Worm (Caenorhabditis elegans) whole organism, L1 larva: ENCODE data around the gene ric-3.

Experiments used
- F16B12.6 ChIP-seq: fragments of 150-350 bp; optimal IDR thresholded peaks from 2 replicates; lab custom pipeline; 2014; ENCODE audit warnings: missing biosample characterization, missing genetic modification characterization
- Y116A8C.19 ChIP-seq: sonication (generic microtip); optimal IDR thresholded peaks from 2 replicates; lab custom pipeline; 2016; ENCODE audit warnings: missing compliant biosample characterization, missing genetic modification characterization, borderline replicate concordance
- aha-1 ChIP-seq: fragments of 150-350 bp; optimal IDR thresholded peaks from 2 replicates; lab custom pipeline; 2014; ENCODE audit warnings: missing biosample characterization, missing genetic modification characterization
- aly-2 ChIP-seq: fragments of 150-350 bp; optimal IDR thresholded peaks from 2 replicates; lab custom pipeline; 2014; ENCODE audit warnings: missing biosample characterization, missing genetic modification characterization
- blmp-1 ChIP-seq: fragments of 150-350 bp; optimal IDR thresholded peaks from 2 replicates; lab custom pipeline; 2014; ENCODE audit warnings: missing biosample characterization, missing genetic modification characterization
- ceh-8 ChIP-seq: fragments of 200-800 bp; sonication (Bioruptor generic); optimal IDR thresholded peaks from 2 replicates; lab custom pipeline; 2018; ENCODE audit warnings: mild to moderate bottlenecking, missing genetic modification characterization, moderate library complexity, missing compliant biosample characterization
- ceh-82 ChIP-seq, 3 experiments: fragments of 150-350 bp in 1 of 3; sonication (generic microtip) in 2 of 3; optimal IDR thresholded peaks; 2 replicates each; lab custom pipeline; 2014 to 2017; ENCODE audit warnings: missing biosample characterization in 3 of 3, missing genetic modification characterization in 3 of 3
- ceh-88 ChIP-seq: fragments of 200-800 bp; sonication (Bioruptor generic); IDR thresholded peaks from 2 replicates; pipeline ENCODE4 v1.3.6; 2022; ENCODE audit warnings: missing genetic modification characterization, missing compliant biosample characterization
- ces-1 ChIP-seq: fragments of 150-350 bp; optimal IDR thresholded peaks from 2 replicates; lab custom pipeline; 2014; ENCODE audit warnings: missing biosample characterization, missing genetic modification reagents, missing genetic modification characterization
- dpl-1 ChIP-seq, 3 experiments: fragments of 150-350 bp in 2 of 3; sonication (generic microtip) in 1 of 3; optimal IDR thresholded peaks; 2 replicates each; lab custom pipeline; 2014 to 2017; ENCODE audit warnings: missing biosample characterization in 3 of 3, missing genetic modification characterization in 3 of 3, missing genetic modification reagents in 3 of 3
- efl-1 ChIP-seq, 4 experiments: fragments of 150-350 bp; optimal IDR thresholded peaks in 3 of 4; peaks in 1 of 4; 1 replicate in 1 of 4; 2 replicates in 3 of 4; lab custom pipeline; 2014; ENCODE audit warnings: missing biosample characterization in 2 of 4, missing genetic modification characterization in 2 of 4, missing genetic modification reagents in 2 of 4
- efl-3 ChIP-seq: fragments of 200-800 bp; sonication (Bioruptor generic); optimal IDR thresholded peaks from 2 replicates; lab custom pipeline; 2018; ENCODE audit warnings: mild to moderate bottlenecking, missing genetic modification characterization, missing compliant biosample characterization
- egl-27 ChIP-seq, 2 experiments: fragments of 150-350 bp in 1 of 2; sonication (generic microtip); optimal IDR thresholded peaks; 3 replicates each; lab custom pipeline; 2017 to 2018; ENCODE audit warnings: missing biosample characterization in 2 of 2, missing genetic modification characterization in 2 of 2, missing genetic modification reagents in 2 of 2
- elt-2 ChIP-seq: sonication (generic microtip); optimal IDR thresholded peaks from 2 replicates; lab custom pipeline; 2016; ENCODE audit warnings: missing genetic modification characterization, mild to moderate bottlenecking, inconsistent platforms, missing compliant biosample characterization, missing genetic modification reagents
- ets-5 ChIP-seq: fragments of 200-800 bp; sonication (Bioruptor generic); IDR thresholded peaks from 2 replicates; pipeline ENCODE4 v1.3.6; 2022; ENCODE audit warnings: missing genetic modification characterization, missing compliant biosample characterization
- fkh-10 ChIP-seq: sonication (generic microtip); optimal IDR thresholded peaks from 2 replicates; lab custom pipeline; 2017; ENCODE audit warnings: missing biosample characterization, missing genetic modification reagents, missing genetic modification characterization
- fos-1 ChIP-seq: fragments of 150-350 bp; optimal IDR thresholded peaks from 2 replicates; lab custom pipeline; 2014; ENCODE audit warnings: missing biosample characterization, missing genetic modification characterization
- hlh-4 ChIP-seq: sonication (generic microtip); optimal IDR thresholded peaks from 2 replicates; lab custom pipeline; 2016; ENCODE audit warnings: mild to moderate bottlenecking, missing genetic modification characterization, missing compliant biosample characterization
- lin-13 ChIP-seq: fragments of 150-350 bp; optimal IDR thresholded peaks from 2 replicates; lab custom pipeline; 2014; ENCODE audit warnings: missing biosample characterization, missing genetic modification reagents, missing genetic modification characterization
- lin-14 ChIP-seq: fragments of 200-800 bp; sonication (Bioruptor generic); optimal IDR thresholded peaks from 2 replicates; lab custom pipeline; 2018; ENCODE audit warnings: mild to moderate bottlenecking, missing genetic modification characterization, moderate library complexity, missing compliant biosample characterization
- lin-15B ChIP-seq: fragments of 150-350 bp; sonication (generic microtip); optimal IDR thresholded peaks from 3 replicates; lab custom pipeline; 2014; ENCODE audit warnings: missing biosample characterization, missing genetic modification characterization
- lin-35 ChIP-seq, 2 experiments: fragments of 150-350 bp; optimal IDR thresholded peaks; 2 replicates each; lab custom pipeline; 2014; ENCODE audit warnings: missing biosample characterization in 2 of 2, missing genetic modification characterization in 2 of 2, missing genetic modification reagents in 2 of 2
- mef-2 ChIP-seq: fragments of 150-350 bp; optimal IDR thresholded peaks from 2 replicates; lab custom pipeline; 2014; ENCODE audit warnings: missing biosample characterization, missing genetic modification characterization
- mep-1 ChIP-seq: fragments of 150-350 bp; optimal IDR thresholded peaks from 2 replicates; lab custom pipeline; 2014; ENCODE audit warnings: missing biosample characterization, missing genetic modification characterization
- nhr-11 ChIP-seq: fragments of 150-350 bp; optimal IDR thresholded peaks from 2 replicates; lab custom pipeline; 2014; ENCODE audit warnings: missing biosample characterization, missing genetic modification characterization
- nhr-12 ChIP-seq: sonication (generic microtip); optimal IDR thresholded peaks from 2 replicates; lab custom pipeline; 2017; ENCODE audit warnings: missing biosample characterization, missing genetic modification characterization
- nhr-19 ChIP-seq: fragments of 200-800 bp; sonication (Bioruptor generic); conservative IDR thresholded peaks from 2 replicates; pipeline ENCODE4 v1.3.6; 2022; ENCODE audit warnings: missing genetic modification characterization, missing compliant biosample characterization
- nhr-28 ChIP-seq: fragments of 150-350 bp; optimal IDR thresholded peaks from 2 replicates; lab custom pipeline; 2014; ENCODE audit warnings: missing biosample characterization, missing genetic modification characterization
- nhr-71 ChIP-seq: sonication (generic microtip); optimal IDR thresholded peaks from 2 replicates; lab custom pipeline; 2016; ENCODE audit warnings: mild to moderate bottlenecking, missing genetic modification characterization, moderate library complexity, missing compliant biosample characterization
- nhr-76 ChIP-seq: sonication (generic microtip); optimal IDR thresholded peaks from 2 replicates; lab custom pipeline; 2017; ENCODE audit warnings: missing biosample characterization, missing genetic modification characterization
- nhr-77 ChIP-seq: fragments of 150-350 bp; optimal IDR thresholded peaks from 2 replicates; lab custom pipeline; 2014; ENCODE audit warnings: missing biosample characterization, missing genetic modification characterization
- nhr-84 ChIP-seq: sonication (generic microtip); optimal IDR thresholded peaks from 2 replicates; lab custom pipeline; 2017; ENCODE audit warnings: missing biosample characterization, missing genetic modification characterization
- nhr-85 ChIP-seq: sonication (generic microtip); peaks from one replicate; lab custom pipeline; 2016; ENCODE audit warnings: missing genetic modification characterization, inconsistent platforms, missing compliant biosample characterization
- snpc-4 ChIP-seq: fragments of 150-350 bp; optimal IDR thresholded peaks from 2 replicates; lab custom pipeline; 2014; ENCODE audit warnings: missing biosample characterization, missing genetic modification characterization
- snu-23 ChIP-seq: sonication (generic microtip); optimal IDR thresholded peaks from 2 replicates; lab custom pipeline; 2016; ENCODE audit warnings: missing genetic modification characterization, missing compliant biosample characterization
- sox-4 ChIP-seq: sonication (generic microtip); optimal IDR thresholded peaks from 2 replicates; lab custom pipeline; 2016; ENCODE audit warnings: missing genetic modification characterization, missing compliant biosample characterization
- sup-37 ChIP-seq: fragments of 200-800 bp; sonication (Bioruptor generic); optimal IDR thresholded peaks from 2 replicates; lab custom pipeline; 2018; ENCODE audit warnings: mild to moderate bottlenecking, missing genetic modification characterization, missing compliant biosample characterization
- swsn-7 ChIP-seq: sonication (generic microtip); optimal IDR thresholded peaks from 2 replicates; lab custom pipeline; 2016; ENCODE audit warnings: missing genetic modification characterization, missing compliant biosample characterization
- unc-30 ChIP-seq: sonication (generic microtip); optimal IDR thresholded peaks from 2 replicates; lab custom pipeline; 2017; ENCODE audit warnings: missing biosample characterization, missing genetic modification characterization
- unc-62 ChIP-seq: fragments of 150-350 bp; optimal IDR thresholded peaks from 2 replicates; lab custom pipeline; 2014; ENCODE audit warnings: missing biosample characterization, missing genetic modification reagents, missing genetic modification characterization
- unc-86 ChIP-seq: sonication (generic microtip); optimal IDR thresholded peaks from 2 replicates; lab custom pipeline; 2016; ENCODE audit warnings: missing genetic modification characterization, missing compliant biosample characterization
- unc-98 ChIP-seq: fragments of 200-800 bp; sonication (Bioruptor generic); IDR thresholded peaks from 2 replicates; pipeline ENCODE4 v1.3.6; 2022; ENCODE audit warnings: missing genetic modification characterization, missing compliant biosample characterization
- vab-15 ChIP-seq: sonication (generic microtip); optimal IDR thresholded peaks from 2 replicates; lab custom pipeline; 2017; ENCODE audit warnings: missing genotype, mild to moderate bottlenecking, missing genetic modification characterization, missing compliant biosample characterization
- zip-4 ChIP-seq: fragments of 200-800 bp; sonication (Bioruptor generic); optimal IDR thresholded peaks from 2 replicates; lab custom pipeline; 2018; ENCODE audit warnings: mild to moderate bottlenecking, missing genetic modification characterization, moderate library complexity, missing compliant biosample characterization
- ztf-11 ChIP-seq, 2 experiments: sonication (generic microtip); optimal IDR thresholded peaks; 2 replicates each; lab custom pipeline; 2016 to 2017; ENCODE audit warnings: missing genetic modification characterization in 2 of 2, missing biosample characterization in 1 of 2, missing compliant biosample characterization in 1 of 2

The ric-3 gene

ce11 chrIV:7845585-7845984 lies 27.5 kb downstream of the ric-3 start (continued):
- TF ChIP-seq mef-2 (tag; lab: Kevin White, UChicago) (peak; percentile 26), vab-15 (no peak), nhr-28 (tag; lab: Kevin White, UChicago) (no peak), lin-14 (GFP tag; lab: Kevin White, UChicago) (peak; percentile 96), F16B12.6 (tag; lab: Kevin White, UChicago) (peak; percentile 39), aly-2 (tag; lab: Kevin White, UChicago) (no peak), egl-27 (tag; optimal IDR thresholded peaks at IDR 0.05; lab: Kevin White, UChicago) (peak in 1 of 2 experiments; percentile 18), nhr-12 (tag; lab: Kevin White, UChicago) (no peak), ets-5 (GFP tag; lab: Robert Waterston, UW) (no peak), unc-62 (GFP tag; lab: Kevin White, UChicago) (no peak), fos-1 (tag; lab: Kevin White, UChicago) (peak; percentile 41), sox-4 (tag; lab: Kevin White, UChicago) (no peak), nhr-77 (tag; lab: Kevin White, UChicago) (peak; percentile 21), fkh-10 (GFP tag; lab: Kevin White, UChicago) (peak; percentile 41), efl-3 (GFP tag; lab: Kevin White, UChicago) (no peak), unc-98 (GFP tag; lab: Robert Waterston, UW) (no peak), nhr-85 (tag; lab: Kevin White, UChicago) (peak; percentile 89), ces-1 (GFP tag; lab: Kevin White, UChicago) (no peak), zip-4 (no peak), nhr-11 (tag; lab: Kevin White, UChicago) (no peak), swsn-7 (peak; percentile 79), ceh-88 (no peak), nhr-19 (GFP tag; lab: Robert Waterston, UW) (peak; percentile 73), snu-23 (GFP tag; lab: Kevin White, UChicago) (peak; percentile 86), lin-13 (peak; percentile 32), ceh-8 (GFP tag; lab: Kevin White, UChicago) (peak; percentile 51), nhr-71 (tag; lab: Kevin White, UChicago) (peak; percentile 85), unc-30 (tag; lab: Kevin White, UChicago) (no peak), unc-86 (tag; lab: Kevin White, UChicago) (peak; percentile 81), nhr-76 (tag; lab: Kevin White, UChicago) (no peak), hlh-4 (tag; lab: Kevin White, UChicago) (no peak), ceh-82 (tag; optimal IDR thresholded peaks at IDR 0.05; lab: Kevin White, UChicago) (peak in 2 of 3 experiments; percentile 71 to 80), snpc-4 (tag; lab: Kevin White, UChicago) (peak; percentile 43), lin-15B (peak; percentile 15), aha-1 (tag; lab: Kevin White, UChicago) (no peak), nhr-84 (tag; lab: Kevin White, UChicago) (no peak), Y116A8C.19 (tag; lab: Kevin White, UChicago) (no peak), sup-37 (GFP tag; lab: Kevin White, UChicago) (no peak), ztf-11 (tag; optimal IDR thresholded peaks at IDR 0.05; lab: Kevin White, UChicago) (peak in 1 of 2 experiments; percentile 70)

ce11 chrIV:7846386-7846785 lies 28.3 kb downstream of the ric-3 start, which contains the start of gene C06A6.2:
TSS of gene C06A6.2 (plus strand) at chrIV:7846622.
- TF ChIP-seq mep-1 = peak; percentile 5
- TF ChIP-seq efl-1 (optimal IDR thresholded peaks at IDR 0.05; lab: Kevin White, UChicago) = peak; percentile 36 to 51
- peak; percentile 59 to 92 for TF ChIP-seq efl-1 (GFP tag; optimal IDR thresholded peaks at IDR 0.05 in 1 of 2; lab: Kevin White, UChicago)
- TF ChIP-seq dpl-1 (GFP tag; optimal IDR thresholded peaks at IDR 0.05; lab: Kevin White, UChicago) = peak in 2 of 3 experiments; percentile 44 to 64
- no peak for TF ChIP-seq elt-2 (tag; lab: Kevin White, UChicago)
- TF ChIP-seq lin-35 (GFP tag; optimal IDR thresholded peaks at IDR 0.05; lab: Kevin White, UChicago) = peak in 1 of 2 experiments; percentile 54
- TF ChIP-seq blmp-1 (tag; lab: Kevin White, UChicago) = peak; percentile 3
- TF ChIP-seq, all 84 proteins: peak for 5
